Worm (Caenorhabditis elegans): ENCODE data around the gene mog-4.

DNA sequence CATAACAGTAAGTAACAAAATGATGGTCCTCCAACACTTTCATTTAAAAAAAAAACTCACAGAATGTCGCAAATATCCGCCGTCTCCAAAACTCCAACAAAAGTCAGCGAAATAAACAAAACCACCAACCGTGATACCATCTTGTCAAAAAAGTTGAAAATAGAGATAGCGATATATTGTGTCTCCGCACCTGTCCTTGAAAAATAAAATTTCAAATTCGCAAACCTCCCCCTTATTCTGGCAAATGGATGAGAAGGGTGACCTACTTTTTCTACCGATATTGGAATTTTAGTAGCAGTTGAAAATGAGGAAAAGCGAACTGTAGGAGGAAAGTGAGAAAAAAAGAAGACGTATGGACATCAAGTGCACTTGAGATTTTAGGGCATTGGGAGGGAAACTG is 44.1 kb upstream of the mog-4 start, which contains the start of gene F19H8.2:
- TF ChIP-seq zfp-2 (tag; optimal IDR thresholded peaks at IDR 0.05) (no peak), hif-1 (tag; optimal IDR thresholded peaks at IDR 0.05) (no peak), fkh-10 (GFP tag; optimal IDR thresholded peaks at IDR 0.05) (no peak), Y48G9A.11 (GFP tag; IDR thresholded peaks at IDR 0.05) (no peak), nhr-237 (tag; optimal IDR thresholded peaks at IDR 0.05) (no peak), mep-1 (tag; optimal IDR thresholded peaks at IDR 0.05) (no peak), R02D3.7 (tag; optimal IDR thresholded peaks at IDR 0.05) (no peak), hmg-1.1 (GFP tag; IDR thresholded peaks at IDR 0.05) (no peak), gei-8 (GFP tag; optimal IDR thresholded peaks at IDR 0.05) (no peak), lin-39 (tag; optimal IDR thresholded peaks at IDR 0.05) (no peak)

Data from whole organism, L4 larva.